Fruit fly (Drosophila melanogaster): ENCODE measurements around the gene CG4238.

CG4238 gene

DNA sequence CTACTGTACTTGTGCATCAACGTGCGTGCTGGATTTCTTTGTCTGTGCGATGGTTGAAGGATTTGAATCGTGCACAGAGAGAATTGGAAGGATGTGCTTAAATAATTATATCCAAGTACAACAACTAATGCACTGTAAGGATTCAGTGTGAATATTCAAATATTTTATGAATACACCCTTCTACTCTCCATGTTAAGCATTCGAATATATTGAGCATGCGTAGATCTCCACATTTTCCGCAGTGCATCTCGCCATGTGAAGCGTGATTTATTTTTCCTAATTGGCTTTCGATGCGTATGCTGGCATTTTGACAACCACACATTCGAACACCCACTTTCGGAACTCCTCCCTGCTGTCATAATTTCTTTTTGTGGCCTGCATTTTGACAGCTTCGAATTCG, 49.6 kb upstream of the CG4238 start (continued):
- TF ChIP-seq row (GFP tag; IDR thresholded peaks at IDR 0.05): peak; percentile 37; the same call in 1 of the 3 replicates

DNA sequence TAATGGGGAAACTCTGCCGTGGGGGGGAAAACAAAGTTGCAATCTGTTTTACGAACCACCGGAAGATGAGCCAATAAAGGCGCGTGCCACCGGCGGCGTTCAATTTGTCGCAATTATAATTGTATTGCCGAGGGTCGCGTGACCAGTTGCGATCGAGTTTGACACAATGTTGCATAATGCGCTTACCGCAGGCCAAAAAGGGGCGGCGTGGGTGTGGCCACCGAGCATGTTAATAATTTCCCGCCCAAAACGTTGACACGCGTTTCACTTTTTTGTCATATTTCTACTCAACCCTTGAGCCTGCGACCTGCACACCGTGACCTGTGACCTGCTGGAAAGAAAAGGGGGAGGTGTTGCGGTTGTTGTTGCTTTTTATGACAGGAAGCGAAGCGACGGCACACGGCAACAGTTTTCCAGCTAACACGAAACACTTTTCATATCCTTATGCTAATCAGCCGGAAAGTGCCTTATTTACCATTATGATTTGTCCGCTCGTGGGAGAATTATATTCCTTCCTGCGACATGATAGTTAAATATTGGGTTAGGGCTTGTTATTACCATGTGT, 47.6 kb upstream of the CG4238 start:
- TF ChIP-seq CG4820 (GFP tag; optimal IDR thresholded peaks at IDR 0.05) (no peak), tll (GFP tag; optimal IDR thresholded peaks at IDR 0.05) (peak in 1 of 2 experiments; percentile 76), repo (GFP tag; optimal IDR thresholded peaks at IDR 0.05) (no peak), CG33557 (GFP tag; optimal IDR thresholded peaks at IDR 0.05) (no peak), ac (GFP tag; optimal IDR thresholded peaks at IDR 0.05) (no peak), CG7928 (GFP tag; optimal IDR thresholded peaks at IDR 0.05) (no peak), Side (GFP tag; optimal IDR thresholded peaks at IDR 0.05) (no peak), CG10959 (GFP tag; IDR thresholded peaks at IDR 0.05) (no peak), slbo (GFP tag; IDR thresholded peaks at IDR 0.05) (no peak), CG10209 (GFP tag; optimal IDR thresholded peaks at IDR 0.05) (no peak), CG4360 (GFP tag; IDR thresholded peaks at IDR 0.05) (peak; percentile 70), sc (optimal IDR thresholded peaks at IDR 0.05) (no peak), sc (GFP tag; optimal IDR thresholded peaks at IDR 0.05) (no peak), CG6791 (GFP tag; IDR thresholded peaks at IDR 0.05; ENCODE audit: partially characterized antibody) (no peak), ham (GFP tag; IDR thresholded peaks at IDR 0.05) (no peak), Nf-YC (tag; optimal IDR thresholded peaks at IDR 0.05) (peak; percentile 13), Hey (tag; optimal IDR thresholded peaks at IDR 0.05) (peak; percentile 97), CG18476 (GFP tag; optimal IDR thresholded peaks at IDR 0.05) (peak; percentile 44)

DNA sequence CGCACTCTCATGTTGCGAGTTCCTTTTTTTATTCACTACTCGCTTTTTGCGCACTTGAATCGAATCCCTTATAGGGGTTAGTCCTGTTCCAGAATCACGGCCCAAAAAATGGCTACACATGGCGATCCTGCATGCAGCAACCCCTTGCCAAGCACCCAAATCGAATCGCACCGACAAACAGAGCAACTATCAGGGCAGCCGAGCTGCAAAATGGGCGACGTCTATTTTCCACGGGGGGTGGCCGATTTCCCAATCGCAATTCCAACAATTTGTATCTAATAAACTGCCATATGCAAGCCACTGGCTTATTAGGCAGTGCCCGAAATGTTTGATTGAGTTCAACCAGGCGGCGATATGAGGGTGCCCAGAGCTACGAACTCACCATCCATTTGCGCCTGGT, 42.4 kb upstream of the CG4238 start:
- TF ChIP-seq CG1792 (GFP tag; optimal IDR thresholded peaks at IDR 0.05): no peak
- 0 out of 3 replicates have a peak, but pooled peaks have one; percentile 5 for TF ChIP-seq CG11456 (GFP tag; IDR thresholded peaks at IDR 0.05)
- no peak for TF ChIP-seq CG11723 (GFP tag; optimal IDR thresholded peaks at IDR 0.05)
- TF ChIP-seq Nf-YC (tag; optimal IDR thresholded peaks at IDR 0.05): peak; percentile 76
- peak; percentile 83 for TF ChIP-seq Nf-YB (GFP tag; optimal IDR thresholded peaks at IDR 0.05)
- peak; percentile 67 for TF ChIP-seq gsb-n (tag; optimal IDR thresholded peaks at IDR 0.05)
- TF ChIP-seq CG14965 (GFP tag; optimal IDR thresholded peaks at IDR 0.05; ENCODE audit: borderline replicate concordance): no peak
- TF ChIP-seq salm (tag; optimal IDR thresholded peaks at IDR 0.05): no peak
- peak; percentile 64; the same call in 1 of the 2 replicates for TF ChIP-seq seq (GFP tag; IDR thresholded peaks at IDR 0.05)
- TF ChIP-seq gcm (GFP tag; optimal IDR thresholded peaks at IDR 0.05): peak; percentile 44
- no peak for TF ChIP-seq sqz (GFP tag; optimal IDR thresholded peaks at IDR 0.05)

DNA sequence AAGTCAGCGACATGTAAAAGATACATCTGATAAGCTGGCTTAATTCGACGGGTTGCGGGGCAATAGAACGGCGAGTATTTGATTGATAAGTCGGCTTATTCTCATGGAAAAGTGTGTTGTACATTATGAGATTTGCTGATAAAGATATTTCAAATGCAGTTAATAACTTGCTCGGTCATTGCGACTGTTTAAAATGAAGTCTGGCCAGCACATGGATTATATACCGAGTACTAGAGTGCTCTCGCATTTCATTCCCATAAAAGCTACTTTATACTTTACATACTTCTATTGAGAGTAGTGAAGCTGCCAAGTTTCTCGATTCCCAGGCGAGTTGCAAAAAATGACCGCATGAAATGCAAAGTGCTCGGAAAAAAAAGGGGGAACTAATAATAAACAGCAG, 41.8 kb upstream of the CG4238 start:
- peak in 1 of 2 experiments; percentile 71 for TF ChIP-seq Pdp1 (GFP tag; optimal IDR thresholded peaks at IDR 0.05)
- peak; percentile 57 for TF ChIP-seq Ets65A (GFP tag)
- TF ChIP-seq slp2 (GFP tag; optimal IDR thresholded peaks at IDR 0.05): no peak

DNA sequence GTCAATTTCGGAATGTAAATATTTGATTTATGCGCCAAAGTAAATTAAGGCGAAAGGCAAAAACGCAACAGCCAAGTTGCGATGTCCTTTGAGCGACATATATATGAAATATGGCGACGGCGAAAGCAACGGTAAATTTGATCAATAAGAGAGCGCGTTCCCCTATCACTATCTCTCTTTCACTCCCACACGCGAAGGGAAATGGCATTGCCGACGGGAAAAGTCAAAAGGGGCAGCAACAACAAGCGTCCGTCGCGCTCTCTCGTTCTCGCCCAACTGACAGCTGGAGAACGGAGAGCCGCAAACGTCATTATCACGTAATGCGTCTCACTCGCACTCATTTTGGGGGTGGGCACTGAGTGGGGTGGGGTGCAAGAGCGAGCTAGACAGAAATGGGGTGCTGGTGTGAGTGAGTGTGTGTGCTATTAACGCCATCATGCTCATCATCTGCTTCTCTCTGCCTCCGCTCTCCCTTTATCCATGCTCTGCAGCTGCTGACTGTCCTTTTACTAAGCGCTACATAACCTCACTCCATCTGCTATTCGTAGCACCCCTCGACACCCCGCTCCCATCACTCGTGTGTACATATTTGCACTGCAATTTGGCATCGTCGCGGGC, 39.2 kb upstream of the CG4238 start, which contains the start of gene erm:
erm (minus strand) TSS at position 51 of the 618 bp plus-strand sequence.
- no peak for TF ChIP-seq usp (GFP tag; optimal IDR thresholded peaks at IDR 0.05)
- no peak for TF ChIP-seq CG2712 (tag; optimal IDR thresholded peaks at IDR 0.05)
- TF ChIP-seq crp (GFP tag; optimal IDR thresholded peaks at IDR 0.05): no peak
- no peak for TF ChIP-seq CG3065 (GFP tag; optimal IDR thresholded peaks at IDR 0.05)
- TF ChIP-seq CG10543 (GFP tag; optimal IDR thresholded peaks at IDR 0.05): no peak
- no peak for TF ChIP-seq Ada2b (GFP tag; IDR thresholded peaks at IDR 0.05)
- TF ChIP-seq ap (GFP tag; IDR thresholded peaks at IDR 0.05): no peak
- TF ChIP-seq CG9876 (GFP tag; optimal IDR thresholded peaks at IDR 0.05): no peak
- TF ChIP-seq CG2116 (GFP tag; optimal IDR thresholded peaks at IDR 0.05): no peak
- TF ChIP-seq Scr (GFP tag; IDR thresholded peaks at IDR 0.05; ENCODE audit: partially characterized antibody): no peak
- TF ChIP-seq fd96Cb (tag; optimal IDR thresholded peaks at IDR 0.05): no peak
- no peak for TF ChIP-seq Nf-YA (GFP tag; IDR thresholded peaks at IDR 0.05)
- TF ChIP-seq phol (tag; optimal IDR thresholded peaks at IDR 0.05): peak; percentile 61
